Fruit fly (Drosophila melanogaster) whole organism, adult: ENCODE data around the gene CG32713.

Source experiments
- CG11617 ChIP-seq: fragments of 200-800 bp; sonication (Bioruptor generic); optimal IDR thresholded peaks from 2 replicates; lab custom pipeline; 2017; ENCODE audit warnings: mild to moderate bottlenecking, missing biosample characterization, missing genetic modification reagents, missing genetic modification characterization
- CG12768 ChIP-seq: fragments of 200-800 bp; sonication (Bioruptor generic); optimal IDR thresholded peaks from 2 replicates; lab custom pipeline; 2017; ENCODE audit warnings: missing biosample characterization, missing genetic modification characterization, mild to moderate bottlenecking, moderate library complexity, missing genetic modification reagents
- CG14711 ChIP-seq: fragments of 200-800 bp; sonication (Bioruptor generic); optimal IDR thresholded peaks from 2 replicates; lab custom pipeline; 2018; ENCODE audit warnings: missing biosample characterization, mild to moderate bottlenecking, missing genetic modification characterization, moderate library complexity
- CG1620 ChIP-seq: fragments of 200-800 bp; sonication (Bioruptor generic); optimal IDR thresholded peaks from 2 replicates; lab custom pipeline; 2016; ENCODE audit warnings: missing biosample characterization, missing genetic modification characterization
- CG33017 ChIP-seq: fragments of 200-800 bp; sonication (Bioruptor generic); optimal IDR thresholded peaks from 2 replicates; lab custom pipeline; 2018; ENCODE audit warnings: missing biosample characterization, mild to moderate bottlenecking, missing genetic modification characterization, moderate library complexity
- CG5204 ChIP-seq: fragments of 200-800 bp; sonication (Bioruptor generic); optimal IDR thresholded peaks from 2 replicates; lab custom pipeline; 2016; ENCODE audit warnings: missing biosample characterization, missing genetic modification characterization
- CG7045 ChIP-seq: fragments of 200-800 bp; sonication (Bioruptor generic); optimal IDR thresholded peaks from 2 replicates; lab custom pipeline; 2017; ENCODE audit warnings: missing biosample characterization, mild to moderate bottlenecking, missing genetic modification characterization
- CG7101 ChIP-seq: fragments of 200-800 bp; sonication (Bioruptor generic); optimal IDR thresholded peaks from 2 replicates; lab custom pipeline; 2018; ENCODE audit warnings: missing biosample characterization, mild to moderate bottlenecking, missing genetic modification characterization, moderate library complexity
- Clk ChIP-seq: fragments of 200-800 bp; sonication (Bioruptor generic); optimal IDR thresholded peaks from 2 replicates; lab custom pipeline; 2017; ENCODE audit warnings: missing biosample characterization, missing genetic modification characterization
- Crg-1 ChIP-seq: fragments of 200-800 bp; sonication (Bioruptor generic); optimal IDR thresholded peaks from 2 replicates; lab custom pipeline; 2016; ENCODE audit warnings: missing biosample characterization, missing genetic modification characterization
- Hr96 ChIP-seq: fragments of 200-800 bp; sonication (Bioruptor generic); optimal IDR thresholded peaks from 2 replicates; lab custom pipeline; 2016; ENCODE audit warnings: missing biosample characterization, missing genetic modification characterization
- Mnt ChIP-seq: fragments of 200-800 bp; sonication (Bioruptor generic); optimal IDR thresholded peaks from 2 replicates; lab custom pipeline; 2016; ENCODE audit warnings: missing biosample characterization, mild to moderate bottlenecking, missing genetic modification characterization
- bab1 ChIP-seq: fragments of 200-800 bp; sonication (Bioruptor generic); optimal IDR thresholded peaks from 3 replicates; lab custom pipeline; 2019; ENCODE audit warnings: missing biosample characterization, mild to moderate bottlenecking, missing genetic modification characterization, moderate library complexity
- cic ChIP-seq: fragments of 200-800 bp; sonication (Bioruptor generic); optimal IDR thresholded peaks from 2 replicates; lab custom pipeline; 2017; ENCODE audit warnings: missing biosample characterization, mild to moderate bottlenecking, missing genetic modification characterization, moderate library complexity
- cnc ChIP-seq, 2 experiments: fragments of >200 bp; optimal IDR thresholded peaks; 2 replicates each; lab custom pipeline; 2017
- kay ChIP-seq: fragments of 200-800 bp; sonication (Bioruptor generic); peaks from one replicate; lab custom pipeline; 2016; ENCODE audit warnings: missing biosample characterization, missing genetic modification characterization, borderline replicate concordance
- ovo ChIP-seq: fragments of 200-800 bp; sonication (Bioruptor generic); optimal IDR thresholded peaks from 2 replicates; lab custom pipeline; 2016; ENCODE audit warnings: missing biosample characterization, missing genetic modification characterization
- pad ChIP-seq: fragments of 200-800 bp; sonication (Bioruptor generic); optimal IDR thresholded peaks from 3 replicates; lab custom pipeline; 2017; ENCODE audit warnings: missing biosample characterization, missing genetic modification characterization, mild to moderate bottlenecking, moderate library complexity, missing genetic modification reagents
- tj ChIP-seq: fragments of 200-800 bp; sonication (Bioruptor generic); optimal IDR thresholded peaks from 3 replicates; lab custom pipeline; 2017; ENCODE audit warnings: missing biosample characterization, mild to moderate bottlenecking, missing genetic modification characterization, moderate library complexity
- toe ChIP-seq: fragments of 200-800 bp; sonication (Bioruptor generic); optimal IDR thresholded peaks from 2 replicates; lab custom pipeline; 2016; ENCODE audit warnings: missing biosample characterization, missing genetic modification characterization

The CG32713 gene

dm6 chrX:8447166-8447565, 10.3 kb downstream of the CG32713 start:
- TF ChIP-seq Clk (GFP tag; lab: Kevin White, UChicago) (no peak), CG14711 (tag; lab: Kevin White, UChicago) (no peak), ovo (GFP tag; lab: Kevin White, UChicago) (no peak), Mnt (no peak), cnc (optimal IDR thresholded peaks at IDR 0.05; lab: Kevin White, UChicago) (no peak), CG7045 (GFP tag; lab: Kevin White, UChicago) (no peak), kay (no peak), pad (GFP tag; lab: Kevin White, UChicago) (no peak), Hr96 (no peak), CG7101 (tag; lab: Kevin White, UChicago) (no peak), bab1 (no peak), toe (GFP tag; lab: Kevin White, UChicago) (no peak)

dm6 chrX:8444883-8445572, 12.4 kb downstream of the CG32713 start:
- no peak for TF ChIP-seq CG1620 (GFP tag; lab: Kevin White, UChicago)
- no peak for TF ChIP-seq CG7101 (tag; lab: Kevin White, UChicago)
- no peak for TF ChIP-seq CG11617 (GFP tag; lab: Kevin White, UChicago)
- no peak for TF ChIP-seq Hr96
- TF ChIP-seq toe (GFP tag; lab: Kevin White, UChicago), result no peak
- TF ChIP-seq cnc (optimal IDR thresholded peaks at IDR 0.05; lab: Kevin White, UChicago), result no peak
- no peak for TF ChIP-seq CG33017
- TF ChIP-seq ovo (GFP tag; lab: Kevin White, UChicago), result no peak
- TF ChIP-seq CG14711 (tag; lab: Kevin White, UChicago), result no peak
- no peak for TF ChIP-seq Mnt
- TF ChIP-seq CG12768 (GFP tag; lab: Kevin White, UChicago), result no peak
- no peak for TF ChIP-seq Crg-1 (GFP tag; lab: Kevin White, UChicago)
- no peak for TF ChIP-seq Clk (GFP tag; lab: Kevin White, UChicago)
- TF ChIP-seq CG7045 (GFP tag; lab: Kevin White, UChicago), result no peak
- no peak for TF ChIP-seq pad (GFP tag; lab: Kevin White, UChicago)
- TF ChIP-seq kay, result no peak
- TF ChIP-seq cic (GFP tag; lab: Kevin White, UChicago), result no peak

DNA sequence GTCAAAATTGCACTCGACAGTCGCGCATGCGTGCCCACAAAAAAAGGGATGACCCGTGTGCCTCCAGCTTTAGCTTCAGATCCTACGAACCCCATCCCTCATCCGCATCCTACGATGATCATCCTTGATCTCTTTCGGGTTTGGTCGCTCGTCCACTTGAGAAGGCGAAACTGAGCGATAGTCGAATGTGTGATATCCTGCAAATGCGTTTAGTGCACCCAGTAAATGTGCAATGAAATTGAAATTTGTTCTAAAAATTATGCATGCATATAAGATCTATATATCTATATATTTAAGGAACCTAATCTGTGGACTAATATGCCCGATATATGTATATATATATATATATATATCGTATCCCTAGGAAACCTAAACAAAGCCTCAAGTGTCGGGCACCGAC, 13.2 kb downstream of the CG32713 start:
- TF ChIP-seq CG14711 (tag; lab: Kevin White, UChicago) (no peak), cnc (optimal IDR thresholded peaks at IDR 0.05; lab: Kevin White, UChicago) (no peak), ovo (GFP tag; lab: Kevin White, UChicago) (no peak), bab1 (no peak), CG7101 (tag; lab: Kevin White, UChicago) (no peak), CG33017 (no peak), pad (GFP tag; lab: Kevin White, UChicago) (no peak), Hr96 (no peak), CG11617 (GFP tag; lab: Kevin White, UChicago) (no peak)

DNA sequence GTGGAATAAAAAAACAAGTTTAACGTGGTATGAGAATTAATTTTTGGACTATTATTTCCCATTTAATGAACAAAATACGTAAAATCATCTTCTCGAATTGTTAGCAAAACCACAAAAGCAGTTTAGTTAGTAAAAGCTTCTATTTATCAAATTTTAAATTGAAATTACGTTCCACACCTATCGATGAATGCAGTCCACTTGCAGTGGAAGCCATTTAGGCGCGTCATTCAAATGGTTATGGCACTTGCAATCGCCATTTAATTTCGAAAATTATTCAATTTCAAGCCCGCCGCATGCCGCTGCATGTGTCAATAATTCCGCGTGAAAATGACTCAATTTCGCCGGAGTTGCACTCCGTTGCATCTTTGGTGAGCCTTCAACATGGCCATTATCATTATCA, 14.5 kb downstream of the CG32713 start:
- TF ChIP-seq pad (GFP tag; lab: Kevin White, UChicago), result no peak
- TF ChIP-seq kay, result peak; percentile 30
- TF ChIP-seq bab1, result peak; percentile 29

DNA sequence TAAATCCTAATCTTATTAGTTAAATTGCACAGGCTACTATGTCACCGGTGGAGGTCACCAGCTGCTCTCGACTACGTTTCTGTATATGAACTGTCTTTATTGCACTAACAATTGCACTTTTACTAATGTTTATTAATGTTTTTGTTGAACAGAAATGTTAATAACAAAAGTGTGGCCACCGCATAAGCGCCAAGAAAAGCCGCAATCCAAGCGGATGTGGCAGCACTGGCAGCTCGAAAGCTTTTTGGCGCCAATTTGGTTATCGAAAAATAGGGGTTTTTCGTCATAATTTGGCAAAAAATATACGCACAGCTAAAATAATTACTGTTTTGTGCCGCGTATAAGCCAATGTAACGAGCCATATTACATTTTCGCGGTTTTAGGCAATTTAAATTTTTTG, 15.3 kb downstream of the CG32713 start, which contains the start of gene CG12123:
Gene CG12123, minus strand, starts transcription at position 188 of the 400 bp plus-strand sequence.
- TF ChIP-seq CG1620 (GFP tag; lab: Kevin White, UChicago) (no peak), Clk (GFP tag; lab: Kevin White, UChicago) (no peak), ovo (GFP tag; lab: Kevin White, UChicago) (no peak), CG11617 (GFP tag; lab: Kevin White, UChicago) (no peak), CG7045 (GFP tag; lab: Kevin White, UChicago) (no peak), bab1 (peak; percentile 67), cic (GFP tag; lab: Kevin White, UChicago) (no peak), CG7101 (tag; lab: Kevin White, UChicago) (no peak)

- no peak for TF ChIP-seq Hr96
- peak; percentile 62 for TF ChIP-seq tj
- TF ChIP-seq CG14711 (tag; lab: Kevin White, UChicago), result no peak
- TF ChIP-seq pad (GFP tag; lab: Kevin White, UChicago), result peak; percentile 96
- no peak for TF ChIP-seq CG33017
- TF ChIP-seq CG1620 (GFP tag; lab: Kevin White, UChicago), result no peak
- TF ChIP-seq cnc (optimal IDR thresholded peaks at IDR 0.05; lab: Kevin White, UChicago), result no peak
- TF ChIP-seq CG11617 (GFP tag; lab: Kevin White, UChicago), result no peak
- TF ChIP-seq cic (GFP tag; lab: Kevin White, UChicago), result no peak
- no peak for TF ChIP-seq kay
- peak; percentile 21 for TF ChIP-seq Mnt
- no peak for TF ChIP-seq toe (GFP tag; lab: Kevin White, UChicago)
- no peak for TF ChIP-seq CG7101 (tag; lab: Kevin White, UChicago)
- no peak for TF ChIP-seq CG7045 (GFP tag; lab: Kevin White, UChicago)
- TF ChIP-seq CG5204 (GFP tag; lab: Kevin White, UChicago), result no peak
- TF ChIP-seq bab1, result peak; percentile 33
- peak; percentile 100 for TF ChIP-seq ovo (GFP tag; lab: Kevin White, UChicago)
- TF ChIP-seq CG12768 (GFP tag; lab: Kevin White, UChicago), result no peak
- peak; percentile 10 for TF ChIP-seq Crg-1 (GFP tag; lab: Kevin White, UChicago)
- TF ChIP-seq Clk (GFP tag; lab: Kevin White, UChicago), result no peak
Observed at dm6 chrX:8437285-8438110, 19.9 kb downstream of the CG32713 start, which contains the start of gene Miga. Gene Miga, minus strand, starts transcription at chrX:8437820.
